Worm (Caenorhabditis elegans): Measurements from ENCODE around the gene div-1.

Gene div-1

DNA sequence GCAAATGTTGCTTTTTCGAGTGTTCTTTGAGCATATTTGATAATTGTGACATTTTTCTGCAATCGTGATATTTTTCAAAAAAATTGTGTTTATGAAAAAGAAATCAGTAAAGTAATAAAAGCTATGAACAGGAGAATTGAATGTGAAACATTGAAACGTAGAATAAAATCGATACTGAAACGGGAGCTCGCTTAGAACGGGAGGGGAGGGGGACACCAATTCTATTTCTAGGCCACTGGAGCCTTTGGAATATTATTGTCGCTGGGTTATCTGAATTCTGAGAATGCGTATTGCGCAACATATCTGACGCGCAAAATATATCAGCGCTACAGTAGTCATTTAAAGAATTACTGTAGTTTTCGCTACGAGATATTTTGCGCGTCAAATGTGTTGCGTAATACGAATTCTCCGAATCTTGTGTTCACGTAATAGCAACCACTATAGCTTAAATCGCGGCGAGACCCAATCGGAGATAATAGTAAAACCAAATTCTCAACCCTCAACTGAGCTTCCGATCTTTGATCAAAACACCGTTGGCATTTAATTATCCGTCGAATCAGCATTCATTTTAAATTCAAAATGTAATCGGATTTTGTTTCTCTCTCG, 36.4 kb downstream of the div-1 start, which contains the start of the genes blos-1 and best-18:
Gene blos-1, minus strand, starts transcription at position 58 of the 606 bp plus-strand sequence.
Gene best-18, plus strand, starts transcription at position 508 of the 606 bp plus-strand sequence.
- TF ChIP-seq cebp-1 (GFP tag; IDR thresholded peaks at IDR 0.05): no peak
- TF ChIP-seq cebp-1 (tag; optimal IDR thresholded peaks at IDR 0.05): peak; percentile 16
- TF ChIP-seq lsl-1 (GFP tag; optimal IDR thresholded peaks at IDR 0.05): peak; percentile 46
- no peak for TF ChIP-seq nhr-179 (tag; optimal IDR thresholded peaks at IDR 0.05)
- no peak for TF ChIP-seq Y53F4B.3 (GFP tag; IDR thresholded peaks at IDR 0.05)

ce11 chrIII:10209703-10210102, 38.7 kb downstream of the div-1 start, which contains the start of gene T20G5.9:
Gene T20G5.9, plus strand, starts transcription at chrIII:10209840.
- TF ChIP-seq ceh-100 (GFP tag; IDR thresholded peaks at IDR 0.05) (no peak), repo-1 (tag; optimal IDR thresholded peaks at IDR 0.05) (no peak), sdz-38 (tag; optimal IDR thresholded peaks at IDR 0.05) (no peak), hrde-1 (tag; optimal IDR thresholded peaks at IDR 0.05; ENCODE audit: borderline replicate concordance) (peak; percentile 61), F49E8.2 (tag; optimal IDR thresholded peaks at IDR 0.05; ENCODE audit: insufficient read depth) (no peak), Y95B8A.8 (GFP tag; IDR thresholded peaks at IDR 0.05) (no peak), lin-35 (GFP tag; optimal IDR thresholded peaks at IDR 0.05) (no peak), hlh-26 (GFP tag; conservative IDR thresholded peaks at IDR 0.05) (no peak), D2030.7 (GFP tag; IDR thresholded peaks at IDR 0.05) (peak; percentile 48; the same call in 1 of the 2 replicates), him-1 (tag; optimal IDR thresholded peaks at IDR 0.05) (no peak), nfya-2 (GFP tag; IDR thresholded peaks at IDR 0.05) (no peak), K11D2.4 (GFP tag; IDR thresholded peaks at IDR 0.05) (no peak), ekl-4 (GFP tag; IDR thresholded peaks at IDR 0.05) (0 out of 2 replicates have a peak, but pooled peaks have one; percentile 44), F52B5.7 (tag; optimal IDR thresholded peaks at IDR 0.05) (no peak), ceh-40 (GFP tag; IDR thresholded peaks at IDR 0.05) (no peak), ceh-58 (GFP tag; IDR thresholded peaks at IDR 0.05) (no peak), B0336.3 (GFP tag; IDR thresholded peaks at IDR 0.05) (0 out of 2 replicates have a peak, but pooled peaks have one; percentile 11), aptf-2 (GFP tag; conservative IDR thresholded peaks at IDR 0.05) (no peak), mes-4 (tag; optimal IDR thresholded peaks at IDR 0.05) (no peak), egl-44 (GFP tag; IDR thresholded peaks at IDR 0.05) (no peak), F55B11.4 (tag; optimal IDR thresholded peaks at IDR 0.05; ENCODE audit: borderline replicate concordance, insufficient read depth) (no peak), ZK185.1 (tag; optimal IDR thresholded peaks at IDR 0.05; ENCODE audit: poor library complexity, severe bottlenecking) (no peak), attf-5 (GFP tag; optimal IDR thresholded peaks at IDR 0.05) (no peak), dox-1 (GFP tag; IDR thresholded peaks at IDR 0.05) (no peak), lin-26 (GFP tag; IDR thresholded peaks at IDR 0.05) (peak; percentile 36; the same call in 1 of the 2 replicates), rpc-1 (optimal IDR thresholded peaks at IDR 0.05) (no peak), rpc-1 (tag; optimal IDR thresholded peaks at IDR 0.05) (no peak), hsf-1 (GFP tag; IDR thresholded peaks at IDR 0.05) (0 out of 2 replicates have a peak, but pooled peaks have one; percentile 29), ccch-3 (GFP tag; optimal IDR thresholded peaks at IDR 0.05) (no peak), hlh-12 (tag; optimal IDR thresholded peaks at IDR 0.05) (no peak), lsl-1 (GFP tag; optimal IDR thresholded peaks at IDR 0.05) (no peak), nhr-27 (tag; optimal IDR thresholded peaks at IDR 0.05) (no peak), nfya-1 (tag; optimal IDR thresholded peaks at IDR 0.05; ENCODE audit: borderline replicate concordance, insufficient read depth) (no peak), let-526 (GFP tag; IDR thresholded peaks at IDR 0.05) (no peak), ceh-27 (GFP tag; optimal IDR thresholded peaks at IDR 0.05) (no peak), cebp-2 (GFP tag; IDR thresholded peaks at IDR 0.05) (no peak), hmg-1.2 (GFP tag; IDR thresholded peaks at IDR 0.05) (peak; percentile 31), sptf-2 (GFP tag; optimal IDR thresholded peaks at IDR 0.05) (no peak), Y79H2A.3 (GFP tag; conservative IDR thresholded peaks at IDR 0.05) (no peak), lir-1 (GFP tag; conservative IDR thresholded peaks at IDR 0.05) (no peak), attf-3 (GFP tag; conservative IDR thresholded peaks at IDR 0.05) (no peak), attf-6 (GFP tag; IDR thresholded peaks at IDR 0.05) (no peak), dpl-1 (GFP tag; optimal IDR thresholded peaks at IDR 0.05) (no peak)

Measured in whole organism, young adult.